Fruit fly (Drosophila melanogaster) whole organism, embryonic: ENCODE results near the gene CG10177.

ENCODE experiments used
- Asciz ChIP-seq: fragments of 200-800 bp; sonication (Bioruptor generic); optimal IDR thresholded peaks from 2 replicates; lab custom pipeline; 2017; ENCODE audit warnings: missing biosample characterization, mild to moderate bottlenecking, missing genetic modification characterization, missing genetic modification reagents
- CG11456 ChIP-seq: fragments of 200-800 bp; sonication (Bioruptor generic); IDR thresholded peaks from 3 replicates; pipeline ENCODE4 v1.3.6; 2022; ENCODE audit warnings: missing biosample characterization, missing genetic modification characterization
- CG12236 ChIP-seq: fragments of 200-800 bp; sonication (Bioruptor generic); optimal IDR thresholded peaks from 2 replicates; lab custom pipeline; 2016; ENCODE audit warnings: missing biosample characterization, missing genetic modification characterization
- CG12942 ChIP-seq: fragments of 200-800 bp; sonication (Bioruptor generic); optimal IDR thresholded peaks from 3 replicates; lab custom pipeline; 2016; ENCODE audit warnings: missing biosample characterization, missing genetic modification characterization
- CG15514 ChIP-seq: fragments of 200-800 bp; sonication (Bioruptor generic); optimal IDR thresholded peaks from 3 replicates; lab custom pipeline; 2017; ENCODE audit warnings: missing biosample characterization, missing genetic modification characterization, mild to moderate bottlenecking, moderate library complexity, missing genetic modification reagents
- CG18599 ChIP-seq: fragments of 200-800 bp; sonication (Bioruptor generic); optimal IDR thresholded peaks from 3 replicates; lab custom pipeline; 2017; ENCODE audit warnings: missing biosample characterization, missing genetic modification characterization, mild to moderate bottlenecking, moderate library complexity, missing genetic modification reagents
- CG32772 ChIP-seq: fragments of 200-800 bp; sonication (Bioruptor generic); IDR thresholded peaks from 2 replicates; pipeline ENCODE4 v1.3.6; 2022; ENCODE audit warnings: missing biosample characterization, missing genetic modification characterization
- CG4282 ChIP-seq: fragments of 200-800 bp; sonication (Bioruptor generic); optimal IDR thresholded peaks from 2 replicates; lab custom pipeline; 2016; ENCODE audit warnings: missing biosample characterization, missing genetic modification characterization
- CG5180 ChIP-seq: fragments of 200-800 bp; sonication (Bioruptor generic); optimal IDR thresholded peaks from 3 replicates; lab custom pipeline; 2017; ENCODE audit warnings: missing biosample characterization, missing genetic modification characterization, mild to moderate bottlenecking, moderate library complexity, missing genetic modification reagents
- CG6175 ChIP-seq: fragments of 200-800 bp; sonication (Bioruptor generic); IDR thresholded peaks from 3 replicates; pipeline ENCODE4 v1.3.6; 2022; ENCODE audit warnings: missing biosample characterization, missing genetic modification characterization
- CG6689 ChIP-seq: fragments of 200-800 bp; sonication (Bioruptor generic); IDR thresholded peaks from 2 replicates; pipeline ENCODE4 v1.3.6; 2022; ENCODE audit warnings: missing biosample characterization, missing genetic modification characterization
- CG6813 ChIP-seq: fragments of 200-800 bp; sonication (Bioruptor generic); optimal IDR thresholded peaks from 2 replicates; lab custom pipeline; 2017; ENCODE audit warnings: missing biosample characterization, missing genetic modification characterization, mild to moderate bottlenecking, moderate library complexity, missing genetic modification reagents
- CG7987 ChIP-seq: fragments of 200-800 bp; sonication (Bioruptor generic); optimal IDR thresholded peaks from 2 replicates; lab custom pipeline; 2018; ENCODE audit warnings: missing biosample characterization, mild to moderate bottlenecking, missing genetic modification characterization, moderate library complexity
- CG8281 ChIP-seq: fragments of 200-800 bp; sonication (Bioruptor generic); optimal IDR thresholded peaks from 2 replicates; lab custom pipeline; 2018; ENCODE audit warnings: missing biosample characterization, mild to moderate bottlenecking, missing genetic modification characterization, moderate library complexity
- CG8290 ChIP-seq, 3 experiments: fragments of 200-800 bp; sonication (Bioruptor generic); optimal IDR thresholded peaks; 2 replicates each; lab custom pipeline; 2016 to 2019; ENCODE audit warnings: missing biosample characterization in 3 of 3, missing genetic modification characterization in 3 of 3, mild to moderate bottlenecking in 2 of 3, moderate library complexity in 1 of 3
- Dek ChIP-seq: fragments of 200-800 bp; sonication (Bioruptor generic); optimal IDR thresholded peaks from 3 replicates; lab custom pipeline; 2019; ENCODE audit warnings: missing biosample characterization, mild to moderate bottlenecking, missing genetic modification characterization, moderate library complexity
- Dfd ChIP-seq, 2 experiments: fragments of >200 bp; optimal IDR thresholded peaks; 2 replicates each; lab custom pipeline; 2017; ENCODE audit warnings: missing biosample characterization in 2 of 2, missing genetic modification characterization in 2 of 2
- Dip3 ChIP-seq: fragments of 200-800 bp; sonication (Bioruptor generic); optimal IDR thresholded peaks from 3 replicates; lab custom pipeline; 2016; ENCODE audit warnings: missing biosample characterization, missing genetic modification characterization
- Fer3 ChIP-seq: fragments of 200-800 bp; sonication (Bioruptor generic); optimal IDR thresholded peaks from 2 replicates; lab custom pipeline; 2018; ENCODE audit warnings: missing biosample characterization, mild to moderate bottlenecking, missing genetic modification characterization, moderate library complexity
- Hsf ChIP-seq: fragments of 200-800 bp; sonication (Bioruptor generic); optimal IDR thresholded peaks from 3 replicates; lab custom pipeline; 2016; ENCODE audit warnings: missing biosample characterization, missing genetic modification characterization
- Meics ChIP-seq: fragments of 200-800 bp; sonication (Bioruptor generic); optimal IDR thresholded peaks from 2 replicates; lab custom pipeline; 2017; ENCODE audit warnings: missing biosample characterization, mild to moderate bottlenecking, missing genetic modification characterization
- Nf-YA ChIP-seq: fragments of 200-800 bp; sonication (Bioruptor generic); IDR thresholded peaks from 2 replicates; pipeline ENCODE4 v1.3.6; 2022; ENCODE audit warnings: missing biosample characterization, missing genetic modification characterization
- Opbp ChIP-seq: fragments of 200-800 bp; sonication (Bioruptor generic); IDR thresholded peaks from 3 replicates; pipeline ENCODE4 v1.3.6; 2022; ENCODE audit warnings: missing biosample characterization, missing genetic modification characterization; ENCODE audit not compliant: partially characterized antibody
- Ravus ChIP-seq: fragments of 200-800 bp; sonication (Bioruptor generic); IDR thresholded peaks from 2 replicates; pipeline ENCODE4 v1.3.6; 2022; ENCODE audit warnings: missing biosample characterization, missing genetic modification characterization
- Vsx1 ChIP-seq: fragments of 200-800 bp; sonication (Bioruptor generic); optimal IDR thresholded peaks from 2 replicates; lab custom pipeline; 2017; ENCODE audit warnings: missing biosample characterization, mild to moderate bottlenecking, missing genetic modification characterization, missing genetic modification reagents
- Xbp1 ChIP-seq: fragments of 200-800 bp; sonication (Bioruptor generic); optimal IDR thresholded peaks from 3 replicates; lab custom pipeline; 2016; ENCODE audit warnings: missing biosample characterization, mild to moderate bottlenecking, missing genetic modification characterization
- ac ChIP-seq: fragments of 200-800 bp; sonication (Bioruptor generic); optimal IDR thresholded peaks from 3 replicates; lab custom pipeline; 2017; ENCODE audit warnings: missing biosample characterization, mild to moderate bottlenecking, missing genetic modification characterization
- ato ChIP-seq: fragments of 200-800 bp; sonication (Bioruptor generic); IDR thresholded peaks from 2 replicates; pipeline ENCODE4 v1.3.6; 2022; ENCODE audit warnings: missing biosample characterization, missing genetic modification characterization; ENCODE audit not compliant: partially characterized antibody
- cas ChIP-seq: fragments of 200-800 bp; sonication (Bioruptor generic); IDR thresholded peaks from 2 replicates; pipeline ENCODE4 v1.3.6; 2022; ENCODE audit warnings: missing biosample characterization, missing genetic modification characterization
- cato ChIP-seq: fragments of 200-800 bp; sonication (Bioruptor generic); optimal IDR thresholded peaks from 2 replicates; lab custom pipeline; 2016; ENCODE audit warnings: missing biosample characterization, missing genetic modification characterization, borderline replicate concordance
- cwo ChIP-seq: fragments of 200-800 bp; sonication (Bioruptor generic); optimal IDR thresholded peaks from 3 replicates; lab custom pipeline; 2017; ENCODE audit warnings: missing biosample characterization, missing genetic modification characterization, mild to moderate bottlenecking, moderate library complexity, missing genetic modification reagents
- ewg ChIP-seq: fragments of 200-800 bp; sonication (Bioruptor generic); optimal IDR thresholded peaks from 3 replicates; lab custom pipeline; 2017; ENCODE audit warnings: mild to moderate bottlenecking, missing biosample characterization, missing genetic modification reagents, missing genetic modification characterization
- gcm ChIP-seq: fragments of 200-800 bp; sonication (Bioruptor generic); optimal IDR thresholded peaks from 2 replicates; lab custom pipeline; 2019; ENCODE audit warnings: missing biosample characterization, mild to moderate bottlenecking, missing genetic modification characterization, moderate library complexity
- grau ChIP-seq: fragments of 200-800 bp; optimal IDR thresholded peaks from 3 replicates; lab custom pipeline; 2019; ENCODE audit warnings: missing biosample characterization, mild to moderate bottlenecking, missing genetic modification characterization, moderate library complexity
- gro ChIP-seq: fragments of 200-800 bp; sonication (Bioruptor generic); optimal IDR thresholded peaks from 2 replicates; lab custom pipeline; 2016; ENCODE audit warnings: missing biosample characterization, missing genetic modification characterization
- ind ChIP-seq: fragments of 200-800 bp; sonication (Bioruptor generic); optimal IDR thresholded peaks from 3 replicates; lab custom pipeline; 2016; ENCODE audit warnings: missing biosample characterization, missing genetic modification characterization
- lov ChIP-seq, 2 experiments: fragments of 200-800 bp in 1 of 2; fragments of >200 bp in 1 of 2; sonication (Bioruptor generic) in 1 of 2; IDR thresholded peaks in 1 of 2; optimal IDR thresholded peaks in 1 of 2; 2 replicates in 1 of 2; 3 replicates in 1 of 2; pipeline versions ENCODE4 v1.3.6 to Lab custom; 2017 to 2022; ENCODE audit warnings: missing biosample characterization in 1 of 2, missing genetic modification characterization in 1 of 2
- mam ChIP-seq: fragments of 200-800 bp; sonication (Bioruptor generic); optimal IDR thresholded peaks from 3 replicates; lab custom pipeline; 2016; ENCODE audit warnings: missing biosample characterization, missing genetic modification characterization
- nau ChIP-seq: fragments of 200-800 bp; sonication (Bioruptor generic); optimal IDR thresholded peaks from 3 replicates; lab custom pipeline; 2017; ENCODE audit warnings: missing biosample characterization, mild to moderate bottlenecking, missing genetic modification characterization, missing genetic modification reagents
- nmo ChIP-seq: fragments of 200-800 bp; sonication (Bioruptor generic); optimal IDR thresholded peaks from 2 replicates; lab custom pipeline; 2018; ENCODE audit warnings: missing biosample characterization, mild to moderate bottlenecking, missing genetic modification characterization, moderate library complexity
- pros ChIP-seq: fragments of 200-800 bp; sonication (Bioruptor generic); optimal IDR thresholded peaks from 3 replicates; lab custom pipeline; 2019; ENCODE audit warnings: missing biosample characterization, mild to moderate bottlenecking, missing genetic modification characterization, moderate library complexity
- sens-2 ChIP-seq: fragments of 200-800 bp; sonication (Bioruptor generic); IDR thresholded peaks from 2 replicates; pipeline ENCODE4 v1.3.6; 2022; ENCODE audit warnings: missing biosample characterization, missing genetic modification characterization
- shn ChIP-seq: fragments of 200-800 bp; sonication (Bioruptor generic); optimal IDR thresholded peaks from 3 replicates; lab custom pipeline; 2016; ENCODE audit warnings: missing biosample characterization, missing genetic modification characterization
- sim ChIP-seq: fragments of 200-800 bp; sonication (Bioruptor generic); IDR thresholded peaks from 2 replicates; pipeline ENCODE4 v1.3.6; 2022; ENCODE audit warnings: missing biosample characterization, missing genetic modification characterization
- slp2 ChIP-seq: fragments of 200-800 bp; sonication (Bioruptor generic); optimal IDR thresholded peaks from 2 replicates; lab custom pipeline; 2016; ENCODE audit warnings: missing biosample characterization, missing genetic modification characterization
- sr ChIP-seq: fragments of 200-800 bp; sonication (Bioruptor generic); IDR thresholded peaks from 3 replicates; pipeline ENCODE4 v1.3.6; 2022; ENCODE audit warnings: missing biosample characterization, missing genetic modification characterization
- twi ChIP-seq: fragments of 200-800 bp; optimal IDR thresholded peaks from 2 replicates; lab custom pipeline; 2019; ENCODE audit warnings: missing biosample characterization, mild to moderate bottlenecking, missing genetic modification characterization, moderate library complexity
- tx ChIP-seq: fragments of 200-800 bp; sonication (Bioruptor generic); optimal IDR thresholded peaks from 2 replicates; lab custom pipeline; 2016; ENCODE audit warnings: missing biosample characterization, missing genetic modification characterization
- zf30C ChIP-seq: fragments of 200-800 bp; sonication (Bioruptor generic); optimal IDR thresholded peaks from 3 replicates; lab custom pipeline; 2018; ENCODE audit warnings: missing biosample characterization, mild to moderate bottlenecking, missing genetic modification characterization
- zfh1 ChIP-seq: fragments of 200-800 bp; sonication (Bioruptor generic); IDR thresholded peaks from 3 replicates; pipeline ENCODE4 v1.3.6; 2022; ENCODE audit warnings: missing biosample characterization, missing genetic modification characterization

CG10177 gene

dm6 chr3R:23526069-23526468, 4.7 kb upstream of the CG10177 start (continued):
- no peak for TF ChIP-seq CG6689 (GFP tag; lab: Robert Waterston, UW)
- TF ChIP-seq CG8281 (tag; lab: Kevin White, UChicago), result no peak
- no peak for TF ChIP-seq cas (GFP tag; lab: Robert Waterston, UW)
- peak; percentile 12 for TF ChIP-seq CG5180
- TF ChIP-seq cwo (GFP tag; lab: Kevin White, UChicago), result peak; percentile 66
- TF ChIP-seq CG11456 (GFP tag; lab: Robert Waterston, UW), result 0 out of 3 replicates have a peak, but pooled peaks have one; percentile 50
- TF ChIP-seq CG7987, result no peak
- TF ChIP-seq Dek, result no peak
- no peak for TF ChIP-seq tx (GFP tag; lab: Kevin White, UChicago)
- no peak for TF ChIP-seq slp2 (GFP tag; lab: Kevin White, UChicago)
- TF ChIP-seq zf30C (GFP tag; lab: Kevin White, UChicago), result no peak
- TF ChIP-seq sr (GFP tag; lab: Robert Waterston, UW), result peak; percentile 71; the same call in 2 of the 3 replicates
- TF ChIP-seq gcm (GFP tag; lab: Kevin White, UChicago), result no peak
- no peak for TF ChIP-seq CG8290 (GFP tag; optimal IDR thresholded peaks at IDR 0.05; lab: Kevin White, UChicago)
- peak in 1 of 2 experiments; percentile 44 for TF ChIP-seq CG8290 (tag; optimal IDR thresholded peaks at IDR 0.05; lab: Kevin White, UChicago)
- no peak for TF ChIP-seq CG15514 (GFP tag; lab: Kevin White, UChicago)
- TF ChIP-seq nau (GFP tag; lab: Kevin White, UChicago), result no peak
- TF ChIP-seq ac (GFP tag; lab: Kevin White, UChicago), result no peak
- TF ChIP-seq CG4282 (GFP tag; lab: Kevin White, UChicago), result no peak
- TF ChIP-seq sens-2 (GFP tag; lab: Robert Waterston, UW), result no peak
- no peak for TF ChIP-seq Xbp1 (GFP tag; lab: Kevin White, UChicago)
- TF ChIP-seq twi, result no peak
- TF ChIP-seq Ravus (GFP tag; lab: Robert Waterston, UW), result no peak
- peak; percentile 27 for TF ChIP-seq Vsx1 (GFP tag; lab: Kevin White, UChicago)
- peak; percentile 13 for TF ChIP-seq Meics (GFP tag; lab: Kevin White, UChicago)
- no peak for TF ChIP-seq CG32772
- TF ChIP-seq zfh1 (GFP tag; lab: Robert Waterston, UW), result peak; percentile 39; the same call in 1 of the 3 replicates
- TF ChIP-seq shn (GFP tag; lab: Kevin White, UChicago), result no peak
- TF ChIP-seq mam (GFP tag; lab: Kevin White, UChicago), result peak; percentile 7
- TF ChIP-seq CG12942 (GFP tag; lab: Kevin White, UChicago), result no peak
- no peak for TF ChIP-seq Dfd (GFP tag; optimal IDR thresholded peaks at IDR 0.05; lab: Kevin White, UChicago)
- peak; percentile 29 for TF ChIP-seq Fer3 (tag; lab: Kevin White, UChicago)
- TF ChIP-seq sim, result no peak
- TF ChIP-seq Dip3, result no peak
- no peak for TF ChIP-seq Asciz (GFP tag; lab: Kevin White, UChicago)
- no peak for TF ChIP-seq ato (GFP tag; lab: Robert Waterston, UW)
- no peak for TF ChIP-seq Nf-YA (GFP tag; lab: Robert Waterston, UW)
- TF ChIP-seq Opbp (GFP tag; lab: Robert Waterston, UW), result no peak
- peak; percentile 27 for TF ChIP-seq ind (GFP tag; lab: Kevin White, UChicago)
- peak; percentile 16 for TF ChIP-seq CG18599 (GFP tag; lab: Kevin White, UChicago)
- no peak for TF ChIP-seq CG12236 (GFP tag; lab: Kevin White, UChicago)
- no peak for TF ChIP-seq lov (optimal IDR thresholded peaks at IDR 0.05; lab: Kevin White, UChicago)
- no peak for TF ChIP-seq lov (GFP tag; IDR thresholded peaks at IDR 0.05; lab: Robert Waterston, UW)
- TF ChIP-seq gro, result no peak
- TF ChIP-seq cato (GFP tag; lab: Kevin White, UChicago), result no peak
- no peak for TF ChIP-seq ewg (GFP tag; lab: Kevin White, UChicago)
- TF ChIP-seq pros (GFP tag; lab: Kevin White, UChicago), result no peak
- no peak for TF ChIP-seq Hsf
- no peak for TF ChIP-seq CG6175 (GFP tag; lab: Robert Waterston, UW)
- no peak for TF ChIP-seq grau (tag; lab: Kevin White, UChicago)
- TF ChIP-seq CG6813 (GFP tag; lab: Kevin White, UChicago), result no peak
- no peak for TF ChIP-seq nmo (GFP tag; lab: Kevin White, UChicago)
